Worm (Caenorhabditis elegans) whole organism, L4 larva: ENCODE data around the gene T04C12.9.
A peak's percentile ranks its signal among the peaks of the same experiment; 100 is the strongest.

Experiments
- F10B5.3 ChIP-seq: sonication (generic microtip); optimal IDR thresholded peaks from 2 replicates; lab custom pipeline; 2016; ENCODE audit warnings: mild to moderate bottlenecking, missing genetic modification characterization, missing compliant biosample characterization
- F49E8.2 ChIP-seq: sonication (generic microtip); optimal IDR thresholded peaks from 2 replicates; lab custom pipeline; 2016; ENCODE audit warnings: missing compliant biosample characterization, mild to moderate bottlenecking, missing genetic modification characterization, borderline replicate concordance
- R02D3.7 ChIP-seq: fragments of 150-350 bp; sonication (generic microtip); optimal IDR thresholded peaks from 3 replicates; lab custom pipeline; 2014; ENCODE audit warnings: missing biosample characterization, missing genetic modification characterization
- Y105C5A.15 ChIP-seq: fragments of 200-800 bp; sonication (Bioruptor generic); IDR thresholded peaks from 2 replicates; pipeline ENCODE4 v1.3.6; 2022; ENCODE audit warnings: missing genetic modification characterization, missing compliant biosample characterization
- Y75B8A.6 ChIP-seq: fragments of 200-800 bp; sonication (Bioruptor generic); IDR thresholded peaks from 2 replicates; pipeline ENCODE4 v1.3.6; 2022; ENCODE audit warnings: missing genetic modification reagents, missing genetic modification characterization, missing compliant biosample characterization
- aha-1 ChIP-seq: fragments of 150-350 bp; peaks from one replicate; lab custom pipeline; 2014; ENCODE audit warnings: missing biosample characterization, missing genetic modification characterization
- arid-1 ChIP-seq: fragments of 200-800 bp; sonication (Bioruptor generic); conservative IDR thresholded peaks from 2 replicates; pipeline ENCODE4 v1.3.6; 2022; ENCODE audit warnings: missing genetic modification reagents, missing genetic modification characterization, missing compliant biosample characterization
- ceh-28 ChIP-seq: fragments of 150-350 bp; optimal IDR thresholded peaks from 2 replicates; lab custom pipeline; 2014; ENCODE audit warnings: missing biosample characterization, missing genetic modification reagents, missing genetic modification characterization
- ceh-44 ChIP-seq: fragments of 200-800 bp; sonication (Bioruptor generic); IDR thresholded peaks from 2 replicates; pipeline ENCODE4 v1.3.6; 2022; ENCODE audit warnings: missing genetic modification reagents, missing genetic modification characterization, missing compliant biosample characterization
- daf-12 ChIP-seq: fragments of 150-350 bp; optimal IDR thresholded peaks from 2 replicates; lab custom pipeline; 2014; ENCODE audit warnings: missing biosample characterization, missing genetic modification reagents, missing genetic modification characterization
- daf-16 ChIP-seq, 3 experiments: sonication (generic microtip); optimal IDR thresholded peaks; 2 replicates each; lab custom pipeline; 2016 to 2017; ENCODE audit warnings: missing genetic modification characterization in 3 of 3, missing genetic modification reagents in 3 of 3, mild to moderate bottlenecking in 2 of 3, missing compliant biosample characterization in 2 of 3, missing biosample characterization in 1 of 3, moderate library complexity in 1 of 3
- daf-8 ChIP-seq: fragments of 200-800 bp; sonication (Bioruptor generic); IDR thresholded peaks from 2 replicates; pipeline ENCODE4 v1.3.6; 2022; ENCODE audit warnings: missing genetic modification characterization, missing compliant biosample characterization
- dmd-6 ChIP-seq: fragments of 200-800 bp; sonication (Bioruptor generic); IDR thresholded peaks from 2 replicates; pipeline ENCODE4 v1.3.6; 2022; ENCODE audit warnings: missing genetic modification reagents, missing genetic modification characterization, missing compliant biosample characterization
- dve-1 ChIP-seq: sonication (generic microtip); optimal IDR thresholded peaks from 2 replicates; lab custom pipeline; 2017; ENCODE audit warnings: antibody characterized with exemption, mild to moderate bottlenecking, missing genetic modification characterization, missing compliant biosample characterization; ENCODE audit not compliant: insufficient read depth
- fos-1 ChIP-seq: fragments of 150-350 bp; optimal IDR thresholded peaks from 2 replicates; lab custom pipeline; 2014; ENCODE audit warnings: missing biosample characterization, missing genetic modification characterization
- hlh-11 ChIP-seq: fragments of 200-800 bp; sonication (Bioruptor generic); optimal IDR thresholded peaks from 2 replicates; lab custom pipeline; 2018; ENCODE audit warnings: mild to moderate bottlenecking, missing genetic modification characterization, missing compliant biosample characterization
- hlh-30 ChIP-seq: sonication (generic microtip); optimal IDR thresholded peaks from 2 replicates; lab custom pipeline; 2017; ENCODE audit warnings: antibody characterized with exemption, mild to moderate bottlenecking, missing genetic modification characterization, missing compliant biosample characterization; ENCODE audit not compliant: insufficient read depth
- lim-7 ChIP-seq: fragments of 200-800 bp; sonication (Bioruptor generic); IDR thresholded peaks from 2 replicates; pipeline ENCODE4 v1.3.6; 2022; ENCODE audit warnings: missing genetic modification characterization, missing compliant biosample characterization
- lin-13 ChIP-seq: fragments of 150-350 bp; optimal IDR thresholded peaks from 2 replicates; lab custom pipeline; 2014; ENCODE audit warnings: missing biosample characterization, missing genetic modification reagents, missing genetic modification characterization
- madf-5 ChIP-seq, 2 experiments: fragments of 200-800 bp; sonication (Bioruptor generic); IDR thresholded peaks; 2 replicates each; pipeline ENCODE4 v1.3.6; 2022; ENCODE audit warnings: missing compliant biosample characterization in 2 of 2, missing genetic modification characterization in 2 of 2
- mdl-1 ChIP-seq, 2 experiments: fragments of 150-350 bp in 1 of 2; sonication (generic microtip) in 1 of 2; optimal IDR thresholded peaks; 2 replicates each; lab custom pipeline; 2014 to 2017; ENCODE audit warnings: missing biosample characterization in 2 of 2, missing genetic modification characterization in 2 of 2
- nhr-237 ChIP-seq: sonication (generic microtip); optimal IDR thresholded peaks from 2 replicates; lab custom pipeline; 2017; ENCODE audit warnings: missing biosample characterization, missing genetic modification characterization
- nhr-25 ChIP-seq: sonication (generic microtip); optimal IDR thresholded peaks from 2 replicates; lab custom pipeline; 2017; ENCODE audit warnings: missing genetic modification characterization, mild to moderate bottlenecking, missing compliant biosample characterization, antibody characterized with exemption, moderate library complexity, borderline replicate concordance; ENCODE audit not compliant: insufficient read depth
- nhr-28 ChIP-seq: fragments of 150-350 bp; optimal IDR thresholded peaks from 2 replicates; lab custom pipeline; 2014; ENCODE audit warnings: missing biosample characterization, missing genetic modification characterization
- nhr-42 ChIP-seq: fragments of 200-800 bp; sonication (Bioruptor generic); IDR thresholded peaks from 2 replicates; pipeline ENCODE4 v1.3.6; 2022; ENCODE audit warnings: missing genetic modification characterization, missing compliant biosample characterization
- nhr-76 ChIP-seq: fragments of 150-350 bp; optimal IDR thresholded peaks from 2 replicates; lab custom pipeline; 2014; ENCODE audit warnings: missing biosample characterization, missing genetic modification characterization
- nhr-77 ChIP-seq: fragments of 150-350 bp; optimal IDR thresholded peaks from 2 replicates; lab custom pipeline; 2014; ENCODE audit warnings: missing biosample characterization, missing genetic modification characterization
- pha-4 ChIP-seq, 2 experiments: fragments of 150-350 bp in 1 of 2; fragments of 200-800 bp in 1 of 2; sonication (Bioruptor generic) in 1 of 2; IDR thresholded peaks in 1 of 2; optimal IDR thresholded peaks in 1 of 2; 2 replicates each; pipeline versions ENCODE4 v1.3.6 to Lab custom; 2014 to 2022; ENCODE audit warnings: missing genetic modification characterization in 2 of 2, missing genetic modification reagents in 2 of 2, missing biosample characterization in 1 of 2, missing compliant biosample characterization in 1 of 2
- pqm-1 ChIP-seq: sonication (generic microtip); optimal IDR thresholded peaks from 2 replicates; lab custom pipeline; 2017; ENCODE audit warnings: missing biosample characterization, missing genetic modification characterization
- snpc-1.2 ChIP-seq: fragments of 200-800 bp; sonication (Bioruptor generic); IDR thresholded peaks from 2 replicates; pipeline ENCODE4 v1.3.6; 2022; ENCODE audit warnings: missing genetic modification reagents, missing genetic modification characterization, missing compliant biosample characterization
- spr-1 ChIP-seq: sonication (generic microtip); optimal IDR thresholded peaks from 2 replicates; lab custom pipeline; 2016; ENCODE audit warnings: mild to moderate bottlenecking, missing genetic modification characterization, missing compliant biosample characterization
- unc-62 ChIP-seq, 3 experiments: fragments of 150-350 bp in 1 of 3; sonication (generic microtip); optimal IDR thresholded peaks in 2 of 3; peaks in 1 of 3; 1 replicate in 1 of 3; 2 replicates in 2 of 3; lab custom pipeline; 2014 to 2017; ENCODE audit warnings: missing biosample characterization in 3 of 3, missing genetic modification characterization in 3 of 3, missing genetic modification reagents in 3 of 3, missing genotype in 1 of 3
- zfp-2 ChIP-seq: sonication (generic microtip); optimal IDR thresholded peaks from 2 replicates; lab custom pipeline; 2016; ENCODE audit warnings: mild to moderate bottlenecking, missing genetic modification characterization, missing compliant biosample characterization
- zfp-3 ChIP-seq: fragments of 200-800 bp; sonication (Bioruptor generic); conservative IDR thresholded peaks from 2 replicates; pipeline ENCODE4 v1.3.6; 2022; ENCODE audit warnings: missing genetic modification reagents, missing genetic modification characterization, missing compliant biosample characterization
- zip-2 ChIP-seq: fragments of 150-350 bp; optimal IDR thresholded peaks from 2 replicates; lab custom pipeline; 2014; ENCODE audit warnings: missing biosample characterization, missing genetic modification characterization
- ztf-7 ChIP-seq: fragments of 150-350 bp; optimal IDR thresholded peaks from 2 replicates; lab custom pipeline; 2014; ENCODE audit warnings: missing biosample characterization, missing genetic modification characterization

Gene T04C12.9

ce11 chrV:11046730-11047129 lies 16.3 kb downstream of the T04C12.9 start, which contains the start of gene dhs-18:
Gene dhs-18 (minus strand): TSS chrV:11046833.
- TF ChIP-seq ztf-7 (tag; lab: Kevin White, UChicago) (no peak), snpc-1.2 (GFP tag; lab: Robert Waterston, UW) (no peak), aha-1 (tag; lab: Kevin White, UChicago) (no peak), nhr-76 (tag; lab: Kevin White, UChicago) (no peak), ceh-28 (tag; lab: Kevin White, UChicago) (no peak), arid-1 (no peak), R02D3.7 (tag; lab: Kevin White, UChicago) (no peak), zip-2 (tag; lab: Kevin White, UChicago) (no peak), dmd-6 (GFP tag; lab: Robert Waterston, UW) (peak; percentile 46), F49E8.2 (tag; lab: Kevin White, UChicago) (no peak), hlh-11 (tag; lab: Kevin White, UChicago) (peak; percentile 11), nhr-77 (tag; lab: Kevin White, UChicago) (peak; percentile 67), nhr-237 (tag; lab: Kevin White, UChicago) (no peak), hlh-30 (tag; lab: Kevin White, UChicago) (peak; percentile 23), unc-62 (GFP tag; optimal IDR thresholded peaks at IDR 0.05 in 1 of 2; lab: Kevin White, UChicago) (peak in 1 of 2 experiments; percentile 66), unc-62 (tag; optimal IDR thresholded peaks at IDR 0.05; lab: Kevin White, UChicago) (no peak), dve-1 (tag; lab: Kevin White, UChicago) (peak; percentile 9), mdl-1 (tag; optimal IDR thresholded peaks at IDR 0.05; lab: Kevin White, UChicago) (peak in 1 of 2 experiments; percentile 53), Y105C5A.15 (no peak), daf-12 (tag; lab: Kevin White, UChicago) (no peak), pqm-1 (tag; lab: Kevin White, UChicago) (peak; percentile 42), nhr-28 (tag; lab: Kevin White, UChicago) (peak; percentile 96), lim-7 (GFP tag; lab: Robert Waterston, UW) (no peak)

ce11 chrV:11043767-11044166 lies 19.2 kb downstream of the T04C12.9 start, which contains the start of gene C45B11.6:
Gene C45B11.6 (plus strand): TSS chrV:11044067.
- no peak for TF ChIP-seq daf-8 (GFP tag; lab: Robert Waterston, UW)
- no peak for TF ChIP-seq R02D3.7 (tag; lab: Kevin White, UChicago)
- no peak for TF ChIP-seq F49E8.2 (tag; lab: Kevin White, UChicago)
- TF ChIP-seq Y75B8A.6 (GFP tag; lab: Robert Waterston, UW) = no peak
- no peak for TF ChIP-seq madf-5 (GFP tag; IDR thresholded peaks at IDR 0.05; lab: Robert Waterston, UW)
- no peak for TF ChIP-seq zfp-2
- no peak for TF ChIP-seq fos-1 (tag; lab: Kevin White, UChicago)
- no peak for TF ChIP-seq zip-2 (tag; lab: Kevin White, UChicago)
- TF ChIP-seq pha-4 (GFP tag; IDR thresholded peaks at IDR 0.05; lab: Robert Waterston, UW) = no peak
- no peak for TF ChIP-seq pha-4 (tag; optimal IDR thresholded peaks at IDR 0.05; lab: Kevin White, UChicago)
- no peak for TF ChIP-seq aha-1 (tag; lab: Kevin White, UChicago)
- TF ChIP-seq nhr-42 (GFP tag; lab: Robert Waterston, UW) = no peak
- no peak for TF ChIP-seq spr-1
- TF ChIP-seq nhr-25 (tag; lab: Kevin White, UChicago) = no peak
- TF ChIP-seq snpc-1.2 (GFP tag; lab: Robert Waterston, UW) = no peak
- TF ChIP-seq nhr-237 (tag; lab: Kevin White, UChicago) = no peak

- TF ChIP-seq daf-16 (GFP tag; optimal IDR thresholded peaks at IDR 0.05; lab: Kevin White, UChicago) (no peak), daf-16 (tag; optimal IDR thresholded peaks at IDR 0.05; lab: Kevin White, UChicago) (peak; percentile 1), zip-2 (tag; lab: Kevin White, UChicago) (peak; percentile 86), madf-5 (GFP tag; IDR thresholded peaks at IDR 0.05; lab: Robert Waterston, UW) (no peak), zfp-2 (no peak), arid-1 (no peak), daf-12 (tag; lab: Kevin White, UChicago) (no peak), ceh-44 (GFP tag; lab: Robert Waterston, UW) (no peak), unc-62 (GFP tag; optimal IDR thresholded peaks at IDR 0.05 in 1 of 2; lab: Kevin White, UChicago) (no peak), unc-62 (tag; optimal IDR thresholded peaks at IDR 0.05; lab: Kevin White, UChicago) (no peak), F10B5.3 (tag; lab: Kevin White, UChicago) (no peak), zfp-3 (GFP tag; lab: Robert Waterston, UW) (no peak), lin-13 (GFP tag; lab: Kevin White, UChicago) (no peak)
- TF ChIP-seq, all 104 proteins: peak for 2
Observed at ce11 chrV:11042538-11042937, 20.5 kb downstream of the T04C12.9 start, which contains the start of gene C45B11.2. Gene C45B11.2 (plus strand): TSS chrV:11042710.
